Worm (Caenorhabditis elegans): ENCODE data around the gene srd-18.

DNA sequence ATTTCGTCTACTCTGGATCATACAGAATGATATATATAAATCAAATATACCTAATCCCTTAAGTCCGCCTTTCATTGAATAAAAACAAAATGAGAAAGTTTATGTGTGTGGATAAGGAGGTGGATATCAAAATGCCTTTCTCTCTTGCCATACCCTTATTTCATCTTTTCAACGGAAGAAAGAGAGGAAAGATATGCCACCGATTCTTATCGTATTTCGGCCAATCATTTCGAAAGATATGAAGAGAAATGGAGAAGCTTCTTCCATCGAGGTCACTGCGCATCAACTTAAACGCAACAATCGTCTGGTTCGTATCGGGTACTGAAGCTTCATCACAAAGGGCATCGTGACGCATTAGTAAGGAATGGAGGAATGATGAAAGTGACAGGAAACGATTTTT lies 13.4 kb downstream of the srd-18 start:
- TF ChIP-seq cebp-2 (GFP tag; IDR thresholded peaks at IDR 0.05) (no peak), Y79H2A.3 (GFP tag; conservative IDR thresholded peaks at IDR 0.05) (no peak), snpc-1.1 (tag; optimal IDR thresholded peaks at IDR 0.05; ENCODE audit: insufficient read depth) (no peak), pbrm-1 (GFP tag; IDR thresholded peaks at IDR 0.05) (no peak), unc-130 (GFP tag; optimal IDR thresholded peaks at IDR 0.05) (no peak), die-1 (tag; optimal IDR thresholded peaks at IDR 0.05) (no peak), bed-2 (GFP tag; IDR thresholded peaks at IDR 0.05) (no peak), hlh-26 (GFP tag; conservative IDR thresholded peaks at IDR 0.05) (no peak), xnd-1 (tag; optimal IDR thresholded peaks at IDR 0.05) (no peak), lin-26 (GFP tag; IDR thresholded peaks at IDR 0.05) (no peak), efl-1 (GFP tag; optimal IDR thresholded peaks at IDR 0.05) (no peak)
